Worm (Caenorhabditis elegans) whole organism, midembryonic: ENCODE results near the gene B0228.1.

Experiments
- T22C8.4 ChIP-seq: fragments of 200-800 bp; sonication (Bioruptor generic); IDR thresholded peaks from 2 replicates; pipeline ENCODE4 v1.3.6; 2022; ENCODE audit warnings: missing genetic modification characterization, missing compliant biosample characterization
- cog-1 ChIP-seq: sonication (generic microtip); optimal IDR thresholded peaks from 2 replicates; lab custom pipeline; 2016; ENCODE audit warnings: missing genetic modification characterization, missing compliant biosample characterization
- flt-1 ChIP-seq: fragments of 200-800 bp; sonication (Bioruptor generic); IDR thresholded peaks from 2 replicates; pipeline ENCODE4 v1.3.6; 2022; ENCODE audit warnings: missing genetic modification characterization, missing compliant biosample characterization
- klf-2 ChIP-seq: fragments of 200-800 bp; sonication (Bioruptor generic); conservative IDR thresholded peaks from 2 replicates; pipeline ENCODE4 v1.3.6; 2022; ENCODE audit warnings: missing genetic modification reagents, missing genetic modification characterization, missing compliant biosample characterization
- med-1 ChIP-seq: sonication (generic microtip); optimal IDR thresholded peaks from 2 replicates; lab custom pipeline; 2017; ENCODE audit warnings: missing genetic modification characterization, mild to moderate bottlenecking, missing compliant biosample characterization, antibody characterized with exemption, missing genetic modification reagents; ENCODE audit not compliant: insufficient read depth
- ref-1 ChIP-seq: fragments of 200-800 bp; sonication (Bioruptor generic); conservative IDR thresholded peaks from 2 replicates; pipeline ENCODE4 v1.3.6; 2022; ENCODE audit warnings: missing genetic modification reagents, missing genetic modification characterization, missing compliant biosample characterization
- tab-1 ChIP-seq: fragments of 200-800 bp; sonication (Bioruptor generic); IDR thresholded peaks from 2 replicates; pipeline ENCODE4 v1.3.6; 2022; ENCODE audit warnings: missing genetic modification characterization, missing compliant biosample characterization
- ztf-23 ChIP-seq: fragments of 200-800 bp; sonication (Bioruptor generic); IDR thresholded peaks from 2 replicates; pipeline ENCODE4 v1.3.6; 2022; ENCODE audit warnings: missing genetic modification reagents, missing genetic modification characterization, missing compliant biosample characterization
- ztf-29 ChIP-seq: fragments of 200-800 bp; sonication (Bioruptor generic); IDR thresholded peaks from 2 replicates; pipeline ENCODE4 v1.3.6; 2022; ENCODE audit warnings: missing genetic modification reagents, missing genetic modification characterization, missing compliant biosample characterization

The B0228.1 gene

DNA sequence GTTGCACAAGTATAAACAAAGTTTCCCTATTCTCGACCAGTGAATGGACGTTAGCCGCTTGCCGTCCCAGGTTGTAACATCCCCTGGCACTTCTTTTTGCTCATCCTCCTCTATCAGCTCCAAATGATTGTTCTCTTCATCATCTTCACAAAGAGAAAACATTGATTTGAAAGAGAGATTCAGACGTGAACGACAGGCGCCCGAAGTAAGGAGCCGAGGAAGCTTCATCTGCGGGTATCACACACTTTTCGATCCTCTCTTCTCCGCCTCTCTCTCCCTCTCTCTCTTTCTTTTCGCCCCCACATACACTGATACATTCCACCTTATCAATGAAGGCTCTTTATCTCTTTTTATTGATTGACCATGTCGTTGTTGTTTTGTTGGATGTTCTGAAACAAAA is 32.4 kb upstream of the B0228.1 start:
- no peak for TF ChIP-seq cog-1 (tag; lab: Kevin White, UChicago)
- no peak for TF ChIP-seq ztf-29 (GFP tag; lab: Robert Waterston, UW)
- no peak for TF ChIP-seq T22C8.4 (GFP tag; lab: Robert Waterston, UW)
- no peak for TF ChIP-seq tab-1 (GFP tag; lab: Robert Waterston, UW)
- no peak for TF ChIP-seq ztf-23 (GFP tag; lab: Robert Waterston, UW)
- TF ChIP-seq ref-1 (GFP tag; lab: Robert Waterston, UW) = no peak
- TF ChIP-seq flt-1 (GFP tag; lab: Robert Waterston, UW) = no peak
- TF ChIP-seq med-1 (GFP tag; lab: Kevin White, UChicago) = no peak

DNA sequence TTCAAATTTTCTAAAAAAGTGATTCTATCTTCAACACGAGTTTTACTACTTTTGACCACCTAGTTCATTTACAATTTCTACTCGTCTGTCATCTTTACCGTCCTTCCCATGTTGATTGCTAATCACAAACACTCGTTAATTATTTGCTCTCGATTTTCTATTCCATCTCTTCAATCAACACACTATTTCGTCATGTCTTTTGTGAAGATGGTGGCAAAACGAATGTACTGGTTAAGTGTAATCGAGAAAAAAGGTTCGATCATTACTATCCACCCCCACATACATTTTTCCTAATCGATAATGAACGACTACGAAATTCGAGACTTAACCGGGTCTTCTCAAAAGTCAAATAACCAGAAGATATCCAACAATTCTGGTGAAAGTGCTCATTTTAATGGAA is 30.5 kb upstream of the B0228.1 start, which contains the start of gene cpna-2:
Gene cpna-2, plus strand, starts transcription at position 301 of the 400 bp plus-strand sequence.
- TF ChIP-seq tab-1 (GFP tag; lab: Robert Waterston, UW) (no peak), flt-1 (GFP tag; lab: Robert Waterston, UW) (no peak), cog-1 (tag; lab: Kevin White, UChicago) (no peak)

DNA sequence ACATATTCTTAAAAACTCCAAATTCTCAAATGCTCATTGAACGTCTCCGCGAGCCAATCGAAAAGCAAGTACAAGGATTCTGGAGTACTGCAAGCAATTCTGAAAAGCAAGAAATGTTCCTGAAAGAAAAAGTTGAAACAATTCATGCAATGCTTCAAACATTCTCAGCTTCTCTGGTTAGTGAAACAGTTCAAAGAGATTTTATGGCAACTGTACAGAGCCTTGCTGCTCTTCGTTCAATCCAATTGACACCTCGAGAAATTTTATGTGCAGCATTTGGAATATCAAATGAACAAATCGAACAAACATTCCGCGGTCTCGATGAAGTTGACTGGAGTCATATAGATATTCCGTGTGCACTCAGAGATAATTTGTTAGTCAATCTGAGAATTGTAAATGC is 18.4 kb upstream of the B0228.1 start:
- no peak for TF ChIP-seq tab-1 (GFP tag; lab: Robert Waterston, UW)
- no peak for TF ChIP-seq ztf-23 (GFP tag; lab: Robert Waterston, UW)
- no peak for TF ChIP-seq ztf-29 (GFP tag; lab: Robert Waterston, UW)
- TF ChIP-seq T22C8.4 (GFP tag; lab: Robert Waterston, UW) = no peak
- no peak for TF ChIP-seq flt-1 (GFP tag; lab: Robert Waterston, UW)
- no peak for TF ChIP-seq ref-1 (GFP tag; lab: Robert Waterston, UW)
- no peak for TF ChIP-seq cog-1 (tag; lab: Kevin White, UChicago)
- no peak for TF ChIP-seq klf-2 (GFP tag; lab: Robert Waterston, UW)
- no peak for TF ChIP-seq med-1 (GFP tag; lab: Kevin White, UChicago)

DNA sequence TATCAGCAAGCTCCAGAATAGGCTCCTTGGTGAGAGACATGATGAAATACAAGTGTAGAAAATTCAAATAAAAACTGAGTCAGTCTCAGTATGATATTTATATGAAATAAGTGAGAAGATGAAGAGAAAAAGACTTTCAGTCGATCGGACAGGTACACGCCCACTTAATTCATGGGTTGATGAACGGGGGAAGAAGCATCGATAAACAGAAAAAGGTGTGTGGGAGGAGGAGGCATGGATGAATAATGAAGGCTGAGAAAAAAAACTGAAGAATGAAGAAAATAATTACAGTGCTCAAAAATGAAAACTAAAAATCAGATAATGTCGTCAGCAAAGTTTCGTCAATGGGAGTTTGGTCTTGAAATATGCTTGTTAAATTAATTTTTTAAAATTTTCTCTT is 1.6 kb upstream of the B0228.1 start, which contains the start of gene trx-1:
Gene trx-1, minus strand, starts transcription at position 101 of the 400 bp plus-strand sequence.
- TF ChIP-seq ztf-29 (GFP tag; lab: Robert Waterston, UW) = no peak
- TF ChIP-seq ref-1 (GFP tag; lab: Robert Waterston, UW) = no peak
- TF ChIP-seq cog-1 (tag; lab: Kevin White, UChicago) = no peak
- no peak for TF ChIP-seq ztf-23 (GFP tag; lab: Robert Waterston, UW)
- TF ChIP-seq flt-1 (GFP tag; lab: Robert Waterston, UW) = no peak
- no peak for TF ChIP-seq T22C8.4 (GFP tag; lab: Robert Waterston, UW)
- TF ChIP-seq klf-2 (GFP tag; lab: Robert Waterston, UW) = no peak
- TF ChIP-seq tab-1 (GFP tag; lab: Robert Waterston, UW) = no peak
- no peak for TF ChIP-seq med-1 (GFP tag; lab: Kevin White, UChicago)

DNA sequence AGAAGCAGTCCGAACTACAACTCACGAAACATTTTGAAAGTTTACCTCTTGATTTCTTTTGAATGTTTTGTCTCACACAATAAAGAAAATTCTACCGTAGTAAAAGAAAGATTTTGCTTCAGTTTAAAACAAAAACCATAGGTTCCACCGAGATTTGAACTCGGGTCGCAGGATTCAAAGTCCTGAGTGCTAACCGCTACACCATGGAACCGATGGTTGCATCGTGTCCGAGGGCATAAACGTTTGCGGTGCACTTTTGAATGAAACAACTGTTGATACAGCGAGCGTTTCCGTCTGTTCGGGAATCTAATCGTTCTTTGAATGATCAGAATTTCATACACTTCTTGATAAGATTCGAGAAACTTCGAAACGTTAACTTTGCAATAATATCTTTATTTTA is 1.7 kb downstream of the B0228.1 start:
- TF ChIP-seq ztf-23 (GFP tag; lab: Robert Waterston, UW) = 0 out of 2 replicates have a peak, but pooled peaks have one; percentile 64
- peak; percentile 47; the same call in 1 of the 2 replicates for TF ChIP-seq ref-1 (GFP tag; lab: Robert Waterston, UW)
- TF ChIP-seq med-1 (GFP tag; lab: Kevin White, UChicago) = no peak
- no peak for TF ChIP-seq klf-2 (GFP tag; lab: Robert Waterston, UW)
- TF ChIP-seq flt-1 (GFP tag; lab: Robert Waterston, UW) = peak; percentile 80
- TF ChIP-seq ztf-29 (GFP tag; lab: Robert Waterston, UW) = no peak
- no peak for TF ChIP-seq tab-1 (GFP tag; lab: Robert Waterston, UW)
- TF ChIP-seq cog-1 (tag; lab: Kevin White, UChicago) = no peak
- peak; percentile 27; the same call in 1 of the 2 replicates for TF ChIP-seq T22C8.4 (GFP tag; lab: Robert Waterston, UW)

DNA sequence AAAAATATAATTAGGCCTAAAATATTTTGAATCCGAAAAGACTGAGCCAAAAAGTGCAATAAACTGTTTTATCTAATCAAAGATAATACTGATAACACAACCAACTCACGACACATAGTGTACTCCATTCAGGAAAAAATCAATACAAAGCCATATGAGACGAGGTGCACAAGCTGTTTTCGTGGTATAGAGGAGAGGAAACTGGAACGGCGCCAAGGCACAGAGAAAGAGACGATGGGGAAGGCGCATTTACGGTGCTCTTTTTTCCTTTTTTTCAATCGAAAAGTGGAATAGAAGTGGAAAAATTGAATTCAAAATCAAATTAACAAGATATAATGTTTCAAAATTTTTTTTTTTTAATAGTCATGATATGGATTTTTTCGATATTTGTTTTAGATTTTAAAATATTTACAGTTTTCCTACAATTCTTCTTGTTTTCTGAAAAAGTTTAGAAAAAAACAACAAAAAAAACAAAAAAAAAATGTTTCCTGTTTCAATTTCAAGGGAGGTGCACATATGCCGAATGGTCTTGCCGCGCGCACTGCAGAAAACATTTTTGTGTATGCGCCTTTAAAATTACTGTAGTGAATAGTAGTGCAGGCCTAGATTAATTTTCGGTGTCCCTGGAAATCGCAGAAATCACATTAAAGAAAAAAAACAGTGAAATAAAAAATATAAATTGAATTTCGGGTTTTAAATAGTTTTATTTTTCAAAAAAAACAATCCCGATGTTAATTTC is 3.4 kb downstream of the B0228.1 start, which contains the start of gene B0228.7:
Gene B0228.7, minus strand, starts transcription at position 627 of the 739 bp plus-strand sequence.
- TF ChIP-seq tab-1 (GFP tag; lab: Robert Waterston, UW) = no peak
- no peak for TF ChIP-seq klf-2 (GFP tag; lab: Robert Waterston, UW)
- TF ChIP-seq med-1 (GFP tag; lab: Kevin White, UChicago) = no peak
- no peak for TF ChIP-seq ztf-23 (GFP tag; lab: Robert Waterston, UW)
- no peak for TF ChIP-seq cog-1 (tag; lab: Kevin White, UChicago)
- TF ChIP-seq T22C8.4 (GFP tag; lab: Robert Waterston, UW) = no peak
- no peak for TF ChIP-seq flt-1 (GFP tag; lab: Robert Waterston, UW)
- no peak for TF ChIP-seq ref-1 (GFP tag; lab: Robert Waterston, UW)
- TF ChIP-seq ztf-29 (GFP tag; lab: Robert Waterston, UW) = no peak

DNA sequence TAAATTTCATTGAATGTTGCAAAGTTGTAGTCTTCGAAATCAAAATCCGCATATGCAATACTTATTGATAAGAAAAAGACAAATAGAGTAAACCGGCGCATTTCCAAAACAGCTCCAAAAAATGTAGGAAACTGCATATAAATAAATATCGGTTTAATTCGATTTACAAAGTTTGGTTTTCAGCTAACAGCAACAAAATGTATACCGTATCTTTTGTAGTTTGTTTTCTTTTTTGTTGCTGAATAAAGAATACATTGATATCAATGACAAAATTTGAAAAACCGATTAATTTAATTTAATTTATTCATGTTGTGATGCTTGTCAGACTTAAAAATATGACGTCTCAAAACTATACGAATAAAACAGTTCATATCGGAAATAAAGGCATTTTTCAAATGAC is 6.3 kb downstream of the B0228.1 start, which contains the start of gene B0228.8:
Gene B0228.8, minus strand, starts transcription at position 101 of the 400 bp plus-strand sequence.
- TF ChIP-seq tab-1 (GFP tag; lab: Robert Waterston, UW) (no peak), ref-1 (GFP tag; lab: Robert Waterston, UW) (no peak), cog-1 (tag; lab: Kevin White, UChicago) (no peak), T22C8.4 (GFP tag; lab: Robert Waterston, UW) (no peak), klf-2 (GFP tag; lab: Robert Waterston, UW) (no peak), flt-1 (GFP tag; lab: Robert Waterston, UW) (no peak), ztf-23 (GFP tag; lab: Robert Waterston, UW) (no peak), ztf-29 (GFP tag; lab: Robert Waterston, UW) (no peak), med-1 (GFP tag; lab: Kevin White, UChicago) (no peak)

DNA sequence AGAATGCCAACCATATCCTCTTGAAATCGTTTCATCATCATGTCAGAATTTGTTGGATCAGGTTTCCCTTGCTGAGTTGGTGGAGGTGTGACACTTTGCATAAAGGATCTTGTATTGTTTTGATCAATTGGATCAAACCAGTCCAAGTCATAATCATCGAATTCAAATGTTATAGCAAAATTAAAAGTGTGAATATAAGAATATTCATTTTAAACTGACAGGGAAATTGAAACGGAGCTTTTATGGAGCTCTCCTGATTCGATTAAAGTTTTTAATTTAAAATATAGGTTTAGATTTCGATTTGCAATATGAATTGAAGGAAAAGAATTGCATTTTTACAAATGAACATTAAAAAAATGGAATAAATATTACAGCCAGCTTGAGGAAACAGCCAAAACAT is 8.4 kb downstream of the B0228.1 start, which contains the start of gene B0228.9:
Gene B0228.9, minus strand, starts transcription at position 101 of the 400 bp plus-strand sequence.
- TF ChIP-seq med-1 (GFP tag; lab: Kevin White, UChicago) (no peak), tab-1 (GFP tag; lab: Robert Waterston, UW) (no peak), ztf-23 (GFP tag; lab: Robert Waterston, UW) (no peak), klf-2 (GFP tag; lab: Robert Waterston, UW) (no peak), ref-1 (GFP tag; lab: Robert Waterston, UW) (no peak), ztf-29 (GFP tag; lab: Robert Waterston, UW) (no peak), cog-1 (tag; lab: Kevin White, UChicago) (no peak), T22C8.4 (GFP tag; lab: Robert Waterston, UW) (no peak), flt-1 (GFP tag; lab: Robert Waterston, UW) (no peak)
